Fruit fly (Drosophila melanogaster) whole organism, embryonic: ENCODE data around the gene Megf8.
A peak's percentile ranks its signal among the peaks of the same experiment; 100 is the strongest.

Source experiments
- Ada2b ChIP-seq: fragments of 200-800 bp; sonication (Bioruptor generic); IDR thresholded peaks from 2 replicates; pipeline ENCODE4 v1.3.6; 2022; ENCODE audit warnings: missing biosample characterization, missing genetic modification characterization
- Atf-2 ChIP-seq: fragments of 200-800 bp; sonication (Bioruptor generic); optimal IDR thresholded peaks from 2 replicates; lab custom pipeline; 2016; ENCODE audit warnings: missing biosample characterization, missing genetic modification characterization
- Atf3 ChIP-seq: fragments of 200-800 bp; sonication (Bioruptor generic); optimal IDR thresholded peaks from 3 replicates; lab custom pipeline; 2016; ENCODE audit warnings: missing biosample characterization, missing genetic modification characterization
- B-H1 ChIP-seq: fragments of 200-800 bp; sonication (Bioruptor generic); IDR thresholded peaks from 3 replicates; pipeline ENCODE4 v1.3.6; 2022; ENCODE audit warnings: missing biosample characterization, missing genetic modification characterization
- CG11398 ChIP-seq: fragments of 200-800 bp; sonication (Bioruptor generic); optimal IDR thresholded peaks from 2 replicates; lab custom pipeline; 2016; ENCODE audit warnings: missing biosample characterization, missing genetic modification characterization
- CG12071 ChIP-seq: fragments of 200-800 bp; sonication (Bioruptor generic); optimal IDR thresholded peaks from 3 replicates; lab custom pipeline; 2018; ENCODE audit warnings: missing biosample characterization, mild to moderate bottlenecking, missing genetic modification characterization
- CG12155 ChIP-seq: fragments of 200-800 bp; sonication (Bioruptor generic); optimal IDR thresholded peaks from 3 replicates; lab custom pipeline; 2016; ENCODE audit warnings: missing biosample characterization, missing genetic modification characterization
- CG12219 ChIP-seq: fragments of 200-800 bp; sonication (Bioruptor generic); optimal IDR thresholded peaks from 3 replicates; lab custom pipeline; 2018; ENCODE audit warnings: missing biosample characterization, mild to moderate bottlenecking, missing genetic modification characterization
- CG12299 ChIP-seq: fragments of 200-800 bp; sonication (Bioruptor generic); optimal IDR thresholded peaks from 2 replicates; lab custom pipeline; 2018; ENCODE audit warnings: missing biosample characterization, mild to moderate bottlenecking, missing genetic modification characterization
- CG13624 ChIP-seq: fragments of 200-800 bp; sonication (Bioruptor generic); optimal IDR thresholded peaks from 2 replicates; lab custom pipeline; 2016; ENCODE audit warnings: missing biosample characterization, missing genetic modification characterization
- CG14667 ChIP-seq: fragments of 200-800 bp; sonication (Bioruptor generic); IDR thresholded peaks from 2 replicates; pipeline ENCODE4 v1.3.6; 2022; ENCODE audit warnings: missing biosample characterization, missing genetic modification characterization
- CG15011 ChIP-seq: fragments of 200-800 bp; sonication (Bioruptor generic); optimal IDR thresholded peaks from 3 replicates; lab custom pipeline; 2018; ENCODE audit warnings: missing biosample characterization, mild to moderate bottlenecking, missing genetic modification characterization
- CG1603 ChIP-seq: fragments of 200-800 bp; sonication (Bioruptor generic); optimal IDR thresholded peaks from 2 replicates; lab custom pipeline; 2019; ENCODE audit warnings: missing biosample characterization, mild to moderate bottlenecking, missing genetic modification characterization, moderate library complexity
- CG16863 ChIP-seq: fragments of 200-800 bp; sonication (Bioruptor generic); optimal IDR thresholded peaks from 3 replicates; lab custom pipeline; 2016; ENCODE audit warnings: missing biosample characterization, missing genetic modification characterization
- CG17186 ChIP-seq: fragments of 200-800 bp; sonication (Bioruptor generic); optimal IDR thresholded peaks from 3 replicates; lab custom pipeline; 2017; ENCODE audit warnings: missing biosample characterization, missing genetic modification reagents, missing genetic modification characterization
- CG17385 ChIP-seq: fragments of 200-800 bp; sonication (Bioruptor generic); optimal IDR thresholded peaks from 3 replicates; lab custom pipeline; 2018; ENCODE audit warnings: missing biosample characterization, mild to moderate bottlenecking, missing genetic modification characterization
- CG32532 ChIP-seq: fragments of 200-800 bp; sonication (Bioruptor generic); IDR thresholded peaks from 2 replicates; pipeline ENCODE4 v1.3.6; 2022; ENCODE audit warnings: missing biosample characterization, missing genetic modification characterization
- CG3838 ChIP-seq: fragments of 200-800 bp; sonication (Bioruptor generic); optimal IDR thresholded peaks from 3 replicates; lab custom pipeline; 2016; ENCODE audit warnings: missing biosample characterization, missing genetic modification characterization
- CG4328 ChIP-seq: fragments of 200-800 bp; sonication (Bioruptor generic); optimal IDR thresholded peaks from 3 replicates; lab custom pipeline; 2017; ENCODE audit warnings: missing biosample characterization, missing genetic modification reagents, missing genetic modification characterization
- CG6689 ChIP-seq: fragments of 200-800 bp; sonication (Bioruptor generic); IDR thresholded peaks from 2 replicates; pipeline ENCODE4 v1.3.6; 2022; ENCODE audit warnings: missing biosample characterization, missing genetic modification characterization
- CG7745 ChIP-seq: fragments of 200-800 bp; sonication (Bioruptor generic); optimal IDR thresholded peaks from 2 replicates; lab custom pipeline; 2018; ENCODE audit warnings: missing biosample characterization, mild to moderate bottlenecking, missing genetic modification characterization, moderate library complexity
- CG8944 ChIP-seq: fragments of 200-800 bp; sonication (Bioruptor generic); optimal IDR thresholded peaks from 3 replicates; lab custom pipeline; 2016; ENCODE audit warnings: missing biosample characterization, missing genetic modification characterization
- CG9215 ChIP-seq: fragments of 200-800 bp; sonication (Bioruptor generic); IDR thresholded peaks from 2 replicates; pipeline ENCODE4 v1.3.6; 2022; ENCODE audit warnings: missing biosample characterization, missing genetic modification characterization
- CHES-1-like ChIP-seq: fragments of 200-800 bp; sonication (Bioruptor generic); optimal IDR thresholded peaks from 2 replicates; lab custom pipeline; 2016; ENCODE audit warnings: missing biosample characterization, missing genetic modification characterization
- Dek ChIP-seq: fragments of 200-800 bp; sonication (Bioruptor generic); optimal IDR thresholded peaks from 3 replicates; lab custom pipeline; 2019; ENCODE audit warnings: missing biosample characterization, mild to moderate bottlenecking, missing genetic modification characterization, moderate library complexity
- Doc2 ChIP-seq: fragments of 200-800 bp; sonication (Bioruptor generic); IDR thresholded peaks from 2 replicates; pipeline ENCODE4 v1.3.6; 2022; ENCODE audit warnings: missing biosample characterization, missing genetic modification characterization
- Gug ChIP-seq: fragments of 200-800 bp; sonication (Bioruptor generic); IDR thresholded peaks from 4 replicates; pipeline ENCODE4 v1.3.6; 2022; ENCODE audit warnings: missing biosample characterization, missing genetic modification characterization
- Lhr ChIP-seq: fragments of 200-800 bp; sonication (Bioruptor generic); optimal IDR thresholded peaks from 3 replicates; lab custom pipeline; 2017; ENCODE audit warnings: mild to moderate bottlenecking, missing biosample characterization, missing genetic modification reagents, missing genetic modification characterization
- PHDP ChIP-seq: fragments of 200-800 bp; sonication (Bioruptor generic); optimal IDR thresholded peaks from 3 replicates; lab custom pipeline; 2018; ENCODE audit warnings: missing biosample characterization, mild to moderate bottlenecking, missing genetic modification characterization, moderate library complexity
- Scr ChIP-seq: fragments of 200-800 bp; sonication (Bioruptor generic); IDR thresholded peaks from 2 replicates; pipeline ENCODE4 v1.3.6; 2022; ENCODE audit warnings: missing biosample characterization, missing genetic modification characterization; ENCODE audit not compliant: partially characterized antibody
- Side ChIP-seq: fragments of 200-800 bp; sonication (Bioruptor generic); optimal IDR thresholded peaks from 2 replicates; lab custom pipeline; 2016; ENCODE audit warnings: missing biosample characterization, missing genetic modification characterization
- TFAM ChIP-seq: fragments of 200-800 bp; sonication (Bioruptor generic); optimal IDR thresholded peaks from 2 replicates; lab custom pipeline; 2017; ENCODE audit warnings: missing biosample characterization, missing genetic modification characterization, inconsistent platforms
- Xbp1 ChIP-seq: fragments of 200-800 bp; sonication (Bioruptor generic); optimal IDR thresholded peaks from 3 replicates; lab custom pipeline; 2016; ENCODE audit warnings: missing biosample characterization, mild to moderate bottlenecking, missing genetic modification characterization
- bbx ChIP-seq: fragments of 200-800 bp; sonication (Bioruptor generic); IDR thresholded peaks from 2 replicates; pipeline ENCODE4 v1.3.6; 2022; ENCODE audit warnings: missing biosample characterization, missing genetic modification characterization; ENCODE audit not compliant: partially characterized antibody
- bowl ChIP-seq: fragments of 200-800 bp; sonication (Bioruptor generic); IDR thresholded peaks from 2 replicates; pipeline ENCODE4 v1.3.6; 2022; ENCODE audit warnings: missing biosample characterization, missing genetic modification characterization
- ci ChIP-seq: fragments of 200-800 bp; sonication (Bioruptor generic); IDR thresholded peaks from 3 replicates; pipeline ENCODE4 v1.3.6; 2022; ENCODE audit warnings: missing biosample characterization, missing genetic modification characterization
- crol ChIP-seq: fragments of 200-800 bp; sonication (Bioruptor generic); IDR thresholded peaks from 2 replicates; pipeline ENCODE4 v1.3.6; 2022; ENCODE audit warnings: missing biosample characterization, missing genetic modification characterization
- dimm ChIP-seq: fragments of 200-800 bp; sonication (Bioruptor generic); IDR thresholded peaks from 2 replicates; pipeline ENCODE4 v1.3.6; 2022; ENCODE audit warnings: missing biosample characterization, missing genetic modification characterization
- ems ChIP-seq: fragments of 200-800 bp; sonication (Bioruptor generic); optimal IDR thresholded peaks from 3 replicates; lab custom pipeline; 2016; ENCODE audit warnings: missing biosample characterization, missing genetic modification characterization
- kni ChIP-seq: fragments of 200-800 bp; sonication (Bioruptor generic); optimal IDR thresholded peaks from 3 replicates; lab custom pipeline; 2017; ENCODE audit warnings: mild to moderate bottlenecking, missing biosample characterization, missing genetic modification reagents, missing genetic modification characterization
- nom ChIP-seq: fragments of 200-800 bp; sonication (Bioruptor generic); optimal IDR thresholded peaks from 2 replicates; lab custom pipeline; 2017; ENCODE audit warnings: missing biosample characterization, missing genetic modification characterization, mild to moderate bottlenecking, moderate library complexity, missing genetic modification reagents
- org-1 ChIP-seq: fragments of 200-800 bp; sonication (Bioruptor generic); optimal IDR thresholded peaks from 2 replicates; lab custom pipeline; 2017; ENCODE audit warnings: missing biosample characterization, missing genetic modification characterization
- pros ChIP-seq: fragments of 200-800 bp; sonication (Bioruptor generic); optimal IDR thresholded peaks from 3 replicates; lab custom pipeline; 2019; ENCODE audit warnings: missing biosample characterization, mild to moderate bottlenecking, missing genetic modification characterization, moderate library complexity
- repo ChIP-seq: fragments of 200-800 bp; sonication (Bioruptor generic); optimal IDR thresholded peaks from 2 replicates; lab custom pipeline; 2016; ENCODE audit warnings: missing biosample characterization, missing genetic modification characterization
- sd ChIP-seq: fragments of 200-800 bp; sonication (Bioruptor generic); optimal IDR thresholded peaks from 3 replicates; lab custom pipeline; 2018; ENCODE audit warnings: missing biosample characterization, mild to moderate bottlenecking, missing genetic modification characterization, moderate library complexity
- sim ChIP-seq: fragments of 200-800 bp; sonication (Bioruptor generic); IDR thresholded peaks from 2 replicates; pipeline ENCODE4 v1.3.6; 2022; ENCODE audit warnings: missing biosample characterization, missing genetic modification characterization
- sr ChIP-seq: fragments of 200-800 bp; sonication (Bioruptor generic); IDR thresholded peaks from 3 replicates; pipeline ENCODE4 v1.3.6; 2022; ENCODE audit warnings: missing biosample characterization, missing genetic modification characterization
- tup ChIP-seq: fragments of 200-800 bp; sonication (Bioruptor generic); optimal IDR thresholded peaks from 2 replicates; lab custom pipeline; 2016; ENCODE audit warnings: missing biosample characterization, mild to moderate bottlenecking, missing genetic modification characterization, moderate library complexity
- tx ChIP-seq: fragments of 200-800 bp; sonication (Bioruptor generic); optimal IDR thresholded peaks from 2 replicates; lab custom pipeline; 2016; ENCODE audit warnings: missing biosample characterization, missing genetic modification characterization

The Megf8 gene

dm6 chr2L:7993984-7994854 lies 49.1 kb upstream of the Megf8 start, which contains the start of gene pes (continued):
- TF ChIP-seq bbx (GFP tag; lab: Robert Waterston, UW), result peak; percentile 56; the same call in 1 of the 2 replicates
- TF ChIP-seq CG9215 (GFP tag; lab: Robert Waterston, UW), result peak; percentile 95
- TF ChIP-seq CG1603 (tag; lab: Kevin White, UChicago), result peak; percentile 46
- TF ChIP-seq ci (GFP tag; lab: Robert Waterston, UW), result peak; percentile 81
- 0 out of 2 replicates have a peak, but pooled peaks have one; percentile 11 for TF ChIP-seq sim (GFP tag; lab: Robert Waterston, UW)
- TF ChIP-seq CG32532 (GFP tag; lab: Robert Waterston, UW), result peak; percentile 96
- TF ChIP-seq B-H1 (GFP tag; lab: Robert Waterston, UW), result peak; percentile 86
- TF ChIP-seq CG12219 (GFP tag; lab: Kevin White, UChicago), result peak; percentile 20
- TF ChIP-seq Xbp1 (GFP tag; lab: Kevin White, UChicago), result peak; percentile 94
- peak; percentile 65 for TF ChIP-seq TFAM (GFP tag; lab: Kevin White, UChicago)
- peak; percentile 95 for TF ChIP-seq CG6689 (GFP tag; lab: Robert Waterston, UW)
- TF ChIP-seq CG12071, result peak; percentile 72
- TF ChIP-seq dimm, result peak; percentile 71; the same call in 1 of the 2 replicates
- TF ChIP-seq nom (GFP tag; lab: Kevin White, UChicago), result peak; percentile 91
- peak; percentile 89 for TF ChIP-seq CG15011 (GFP tag; lab: Kevin White, UChicago)
- TF ChIP-seq pros (GFP tag; lab: Kevin White, UChicago), result peak; percentile 94
- TF ChIP-seq CG13624 (GFP tag; lab: Kevin White, UChicago), result peak; percentile 90
- TF ChIP-seq repo (GFP tag; lab: Kevin White, UChicago), result peak; percentile 70
- TF ChIP-seq tup (GFP tag; lab: Kevin White, UChicago), result peak; percentile 90
- no peak for TF ChIP-seq CHES-1-like (GFP tag; lab: Kevin White, UChicago)
- peak; percentile 92 for TF ChIP-seq Side (GFP tag; lab: Kevin White, UChicago)
- peak; percentile 4 for TF ChIP-seq PHDP (tag; lab: Kevin White, UChicago)
- peak; percentile 81 for TF ChIP-seq CG12299 (tag; lab: Kevin White, UChicago)
- peak; percentile 90 for TF ChIP-seq CG14667 (GFP tag; lab: Robert Waterston, UW)
- peak; percentile 60 for TF ChIP-seq Atf3 (GFP tag; lab: Kevin White, UChicago)
- TF ChIP-seq Doc2 (GFP tag; lab: Robert Waterston, UW), result peak; percentile 68; the same call in 1 of the 2 replicates
- TF ChIP-seq sr (GFP tag; lab: Robert Waterston, UW), result peak; percentile 46; the same call in 2 of the 3 replicates
- peak; percentile 77 for TF ChIP-seq CG12155 (GFP tag; lab: Kevin White, UChicago)
- peak; percentile 94 for TF ChIP-seq kni (GFP tag; lab: Kevin White, UChicago)
- TF ChIP-seq CG11398, result peak; percentile 3
- peak; percentile 95 for TF ChIP-seq Gug (GFP tag; lab: Robert Waterston, UW)
- peak; percentile 72 for TF ChIP-seq CG16863 (GFP tag; lab: Kevin White, UChicago)
- peak; percentile 78 for TF ChIP-seq sd (tag; lab: Kevin White, UChicago)
- TF ChIP-seq tx (GFP tag; lab: Kevin White, UChicago), result no peak
- TF ChIP-seq CG3838, result peak; percentile 84
- TF ChIP-seq Lhr, result peak; percentile 68
- peak; percentile 86 for TF ChIP-seq org-1 (GFP tag; lab: Kevin White, UChicago)
- TF ChIP-seq crol, result peak; percentile 47; the same call in 1 of the 2 replicates
- peak; percentile 58 for TF ChIP-seq CG17186
- peak; percentile 89 for TF ChIP-seq Ada2b (GFP tag; lab: Robert Waterston, UW)
- TF ChIP-seq Dek (tag; lab: Kevin White, UChicago), result no peak
- TF ChIP-seq CG17385 (GFP tag; lab: Kevin White, UChicago), result peak; percentile 42
- TF ChIP-seq CG8944 (GFP tag; lab: Kevin White, UChicago), result peak; percentile 3
- peak; percentile 94 for TF ChIP-seq ems (GFP tag; lab: Kevin White, UChicago)
- peak; percentile 94 for TF ChIP-seq CG4328
- peak; percentile 86 for TF ChIP-seq Atf-2 (GFP tag; lab: Kevin White, UChicago)
- TF ChIP-seq Scr, result no peak
- TF ChIP-seq CG7745 (tag; lab: Kevin White, UChicago), result peak; percentile 28
- TF ChIP-seq bowl (GFP tag; lab: Robert Waterston, UW), result 0 out of 2 replicates have a peak, but pooled peaks have one; percentile 50
